Fruit fly (Drosophila melanogaster): Measurements from ENCODE around the gene CG3857.
A peak's percentile ranks its signal among the peaks of the same experiment; 100 is the strongest.

The CG3857 gene

DNA sequence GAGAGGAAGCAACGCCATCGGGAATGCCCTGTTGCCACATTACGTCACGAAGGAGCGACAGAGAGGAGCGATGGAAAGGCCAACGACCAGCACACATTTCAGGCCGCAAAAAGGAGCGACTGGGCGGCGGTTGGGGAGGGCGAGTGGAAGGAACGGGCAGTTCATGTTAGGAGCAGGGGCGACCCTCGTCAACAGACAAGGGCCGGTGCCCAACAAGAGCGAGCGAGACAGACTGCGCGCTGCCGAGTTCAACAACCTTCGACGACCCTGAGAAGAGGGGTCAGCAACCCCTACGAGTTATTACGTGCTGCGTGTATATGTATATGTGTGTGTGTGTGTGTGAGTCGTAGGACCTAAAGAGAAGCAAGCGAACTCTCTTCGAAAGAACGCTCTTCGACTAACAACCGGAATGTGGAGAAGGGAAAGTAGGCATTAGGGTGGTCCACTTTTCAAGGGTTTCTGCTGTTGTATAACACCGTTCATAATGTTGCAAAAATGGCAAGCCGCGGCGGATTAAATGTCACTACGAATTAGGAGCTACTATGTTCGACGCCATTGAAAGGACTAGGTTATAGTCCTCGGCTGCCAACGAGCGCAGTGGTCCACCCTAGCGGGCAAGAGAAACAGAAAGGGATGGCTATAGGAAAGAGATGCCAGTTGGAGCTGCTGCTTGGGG is 11.7 kb upstream of the CG3857 start (continued):
- TF ChIP-seq kni (GFP tag; optimal IDR thresholded peaks at IDR 0.05) (peak; percentile 86), gro (GFP tag; optimal IDR thresholded peaks at IDR 0.05) (peak; percentile 95), CG6854 (GFP tag; optimal IDR thresholded peaks at IDR 0.05) (peak; percentile 93), danr (GFP tag; IDR thresholded peaks at IDR 0.05) (peak; percentile 76; the same call in 1 of the 2 replicates), CG14667 (GFP tag; IDR thresholded peaks at IDR 0.05) (peak; percentile 88), Usf (GFP tag; optimal IDR thresholded peaks at IDR 0.05) (peak; percentile 81), sna (GFP tag; IDR thresholded peaks at IDR 0.05; ENCODE audit: partially characterized antibody) (no peak), CG1647 (GFP tag; optimal IDR thresholded peaks at IDR 0.05) (peak; percentile 89), jumu (GFP tag; optimal IDR thresholded peaks at IDR 0.05) (peak; percentile 96), gfzf (GFP tag; optimal IDR thresholded peaks at IDR 0.05) (no peak), CG14965 (GFP tag; optimal IDR thresholded peaks at IDR 0.05; ENCODE audit: borderline replicate concordance) (peak; percentile 75), CG2712 (tag; optimal IDR thresholded peaks at IDR 0.05) (peak; percentile 97), bab2 (GFP tag; optimal IDR thresholded peaks at IDR 0.05) (peak; percentile 89), seq (GFP tag; IDR thresholded peaks at IDR 0.05) (peak; percentile 90), dpn (GFP tag; optimal IDR thresholded peaks at IDR 0.05) (peak; percentile 95 to 98), Dad (GFP tag; optimal IDR thresholded peaks at IDR 0.05) (peak; percentile 95), CG32532 (GFP tag; IDR thresholded peaks at IDR 0.05) (peak; percentile 95), slp2 (GFP tag; optimal IDR thresholded peaks at IDR 0.05) (peak; percentile 95), btn (GFP tag; optimal IDR thresholded peaks at IDR 0.05) (peak; percentile 93), CG17912 (GFP tag; optimal IDR thresholded peaks at IDR 0.05) (peak; percentile 74), fd3F (GFP tag; optimal IDR thresholded peaks at IDR 0.05) (peak; percentile 82), al (GFP tag; IDR thresholded peaks at IDR 0.05) (peak; percentile 85), CG11093 (GFP tag; IDR thresholded peaks at IDR 0.05) (peak; percentile 87), CG12104 (GFP tag; optimal IDR thresholded peaks at IDR 0.05) (peak; percentile 80), CG6791 (GFP tag; IDR thresholded peaks at IDR 0.05; ENCODE audit: partially characterized antibody) (no peak), dmrt99B (tag; optimal IDR thresholded peaks at IDR 0.05) (peak; percentile 95), CG13624 (GFP tag; optimal IDR thresholded peaks at IDR 0.05) (peak; percentile 93), trh (GFP tag; optimal IDR thresholded peaks at IDR 0.05) (peak; percentile 68), Sox100B (GFP tag; optimal IDR thresholded peaks at IDR 0.05) (peak; percentile 90), stwl (tag; optimal IDR thresholded peaks at IDR 0.05) (peak; percentile 42), peb (GFP tag; IDR thresholded peaks at IDR 0.05) (peak; percentile 87), CG11696 (GFP tag; IDR thresholded peaks at IDR 0.05) (peak; percentile 85), CG14860 (GFP tag; IDR thresholded peaks at IDR 0.05; ENCODE audit: partially characterized antibody) (no peak), Dip2 (GFP tag; IDR thresholded peaks at IDR 0.05) (no peak), NfI (GFP tag; optimal IDR thresholded peaks at IDR 0.05) (peak; percentile 96), CG4820 (GFP tag; optimal IDR thresholded peaks at IDR 0.05) (peak; percentile 92), Ets97D (GFP tag; optimal IDR thresholded peaks at IDR 0.05) (peak; percentile 86), CG13424 (tag; optimal IDR thresholded peaks at IDR 0.05) (peak; percentile 96), CG9817 (tag; optimal IDR thresholded peaks at IDR 0.05) (peak; percentile 89), HLH54F (GFP tag; optimal IDR thresholded peaks at IDR 0.05) (peak; percentile 95), CG11247 (GFP tag; IDR thresholded peaks at IDR 0.05) (peak; percentile 88), ase (GFP tag; IDR thresholded peaks at IDR 0.05) (peak; percentile 87), C15 (GFP tag; IDR thresholded peaks at IDR 0.05) (peak; percentile 87; the same call in 2 of the 3 replicates), pnt (GFP tag; optimal IDR thresholded peaks at IDR 0.05) (peak; percentile 94), Hsf (GFP tag; optimal IDR thresholded peaks at IDR 0.05) (peak; percentile 95), Hr51 (GFP tag; optimal IDR thresholded peaks at IDR 0.05) (peak; percentile 86 to 92), PHDP (tag; optimal IDR thresholded peaks at IDR 0.05) (peak; percentile 97), hkb (optimal IDR thresholded peaks at IDR 0.05) (no peak), hkb (GFP tag; IDR thresholded peaks at IDR 0.05) (peak; percentile 97), dm (GFP tag; optimal IDR thresholded peaks at IDR 0.05) (peak; percentile 88)

Measured in whole organism, embryonic.